Worm (Caenorhabditis elegans) whole organism, late embryonic: Measurements from ENCODE around the gene C14A6.7.

Experiments used
- ceh-14 ChIP-seq: sonication (generic microtip); optimal IDR thresholded peaks from 2 replicates; lab custom pipeline; 2016; ENCODE audit warnings: missing genotype, missing genetic modification characterization, missing compliant biosample characterization
- ceh-18 ChIP-seq: sonication (generic microtip); optimal IDR thresholded peaks from 2 replicates; lab custom pipeline; 2016; ENCODE audit warnings: missing genetic modification characterization, missing compliant biosample characterization
- ceh-24 ChIP-seq: sonication (generic microtip); optimal IDR thresholded peaks from 2 replicates; lab custom pipeline; 2016; ENCODE audit warnings: mild to moderate bottlenecking, missing genetic modification characterization, missing compliant biosample characterization
- dmd-4 ChIP-seq: sonication (generic microtip); optimal IDR thresholded peaks from 2 replicates; lab custom pipeline; 2016; ENCODE audit warnings: borderline replicate concordance, missing genetic modification characterization, missing compliant biosample characterization
- gmeb-2 ChIP-seq: sonication (generic microtip); optimal IDR thresholded peaks from 2 replicates; lab custom pipeline; 2016; ENCODE audit warnings: missing genetic modification characterization, inconsistent platforms, missing compliant biosample characterization
- nhr-11 ChIP-seq: fragments of 150-350 bp; optimal IDR thresholded peaks from 2 replicates; lab custom pipeline; 2014; ENCODE audit warnings: missing biosample characterization, missing genetic modification characterization
- pha-2 ChIP-seq: sonication (generic microtip); optimal IDR thresholded peaks from 2 replicates; lab custom pipeline; 2017; ENCODE audit warnings: mild to moderate bottlenecking, missing genetic modification characterization, missing compliant biosample characterization
- pros-1 ChIP-seq: fragments of 150-350 bp; optimal IDR thresholded peaks from 2 replicates; lab custom pipeline; 2014; ENCODE audit warnings: missing biosample characterization, missing genetic modification reagents, missing genetic modification characterization
- tbx-2 ChIP-seq: sonication (generic microtip); optimal IDR thresholded peaks from 2 replicates; lab custom pipeline; 2016; ENCODE audit warnings: missing genetic modification characterization, missing compliant biosample characterization
- ztf-16 ChIP-seq: sonication (generic microtip); optimal IDR thresholded peaks from 2 replicates; lab custom pipeline; 2017; ENCODE audit warnings: missing genetic modification characterization, missing compliant biosample characterization

- no peak for TF ChIP-seq pros-1 (tag; lab: Kevin White, UChicago)
- no peak for TF ChIP-seq nhr-11 (tag; lab: Kevin White, UChicago)
- no peak for TF ChIP-seq gmeb-2 (tag; lab: Kevin White, UChicago)
- TF ChIP-seq ceh-24 (tag; lab: Kevin White, UChicago), result no peak
- TF ChIP-seq ceh-14 (tag; lab: Kevin White, UChicago), result no peak
- TF ChIP-seq dmd-4 (tag; lab: Kevin White, UChicago), result no peak
- no peak for TF ChIP-seq ceh-18 (tag; lab: Kevin White, UChicago)
- TF ChIP-seq tbx-2 (tag; lab: Kevin White, UChicago), result no peak
- no peak for TF ChIP-seq ztf-16 (tag; lab: Kevin White, UChicago)
- no peak for TF ChIP-seq pha-2
Observed at ce11 chrV:18212848-18213247, 44.7 kb upstream of the C14A6.7 start.
